Fruit fly (Drosophila melanogaster) whole organism, adult: ENCODE results near the gene Ctns.

Experiments
- CG11617 ChIP-seq: fragments of 200-800 bp; sonication (Bioruptor generic); optimal IDR thresholded peaks from 2 replicates; lab custom pipeline; 2017; ENCODE audit warnings: mild to moderate bottlenecking, missing biosample characterization, missing genetic modification reagents, missing genetic modification characterization
- CG12768 ChIP-seq: fragments of 200-800 bp; sonication (Bioruptor generic); optimal IDR thresholded peaks from 2 replicates; lab custom pipeline; 2017; ENCODE audit warnings: missing biosample characterization, missing genetic modification characterization, mild to moderate bottlenecking, moderate library complexity, missing genetic modification reagents
- CG14711 ChIP-seq: fragments of 200-800 bp; sonication (Bioruptor generic); optimal IDR thresholded peaks from 2 replicates; lab custom pipeline; 2018; ENCODE audit warnings: missing biosample characterization, mild to moderate bottlenecking, missing genetic modification characterization, moderate library complexity
- CG1620 ChIP-seq: fragments of 200-800 bp; sonication (Bioruptor generic); optimal IDR thresholded peaks from 2 replicates; lab custom pipeline; 2016; ENCODE audit warnings: missing biosample characterization, missing genetic modification characterization
- CG33017 ChIP-seq: fragments of 200-800 bp; sonication (Bioruptor generic); optimal IDR thresholded peaks from 2 replicates; lab custom pipeline; 2018; ENCODE audit warnings: missing biosample characterization, mild to moderate bottlenecking, missing genetic modification characterization, moderate library complexity
- CG5204 ChIP-seq: fragments of 200-800 bp; sonication (Bioruptor generic); optimal IDR thresholded peaks from 2 replicates; lab custom pipeline; 2016; ENCODE audit warnings: missing biosample characterization, missing genetic modification characterization
- CG7045 ChIP-seq: fragments of 200-800 bp; sonication (Bioruptor generic); optimal IDR thresholded peaks from 2 replicates; lab custom pipeline; 2017; ENCODE audit warnings: missing biosample characterization, mild to moderate bottlenecking, missing genetic modification characterization
- CG7101 ChIP-seq: fragments of 200-800 bp; sonication (Bioruptor generic); optimal IDR thresholded peaks from 2 replicates; lab custom pipeline; 2018; ENCODE audit warnings: missing biosample characterization, mild to moderate bottlenecking, missing genetic modification characterization, moderate library complexity
- Clk ChIP-seq: fragments of 200-800 bp; sonication (Bioruptor generic); optimal IDR thresholded peaks from 2 replicates; lab custom pipeline; 2017; ENCODE audit warnings: missing biosample characterization, missing genetic modification characterization
- Crg-1 ChIP-seq: fragments of 200-800 bp; sonication (Bioruptor generic); optimal IDR thresholded peaks from 2 replicates; lab custom pipeline; 2016; ENCODE audit warnings: missing biosample characterization, missing genetic modification characterization
- Hr96 ChIP-seq: fragments of 200-800 bp; sonication (Bioruptor generic); optimal IDR thresholded peaks from 2 replicates; lab custom pipeline; 2016; ENCODE audit warnings: missing biosample characterization, missing genetic modification characterization
- Mnt ChIP-seq: fragments of 200-800 bp; sonication (Bioruptor generic); optimal IDR thresholded peaks from 2 replicates; lab custom pipeline; 2016; ENCODE audit warnings: missing biosample characterization, mild to moderate bottlenecking, missing genetic modification characterization
- bab1 ChIP-seq: fragments of 200-800 bp; sonication (Bioruptor generic); optimal IDR thresholded peaks from 3 replicates; lab custom pipeline; 2019; ENCODE audit warnings: missing biosample characterization, mild to moderate bottlenecking, missing genetic modification characterization, moderate library complexity
- cic ChIP-seq: fragments of 200-800 bp; sonication (Bioruptor generic); optimal IDR thresholded peaks from 2 replicates; lab custom pipeline; 2017; ENCODE audit warnings: missing biosample characterization, mild to moderate bottlenecking, missing genetic modification characterization, moderate library complexity
- cnc ChIP-seq, 2 experiments: fragments of >200 bp; optimal IDR thresholded peaks; 2 replicates each; lab custom pipeline; 2017
- kay ChIP-seq: fragments of 200-800 bp; sonication (Bioruptor generic); peaks from one replicate; lab custom pipeline; 2016; ENCODE audit warnings: missing biosample characterization, missing genetic modification characterization, borderline replicate concordance
- ovo ChIP-seq: fragments of 200-800 bp; sonication (Bioruptor generic); optimal IDR thresholded peaks from 2 replicates; lab custom pipeline; 2016; ENCODE audit warnings: missing biosample characterization, missing genetic modification characterization
- pad ChIP-seq: fragments of 200-800 bp; sonication (Bioruptor generic); optimal IDR thresholded peaks from 3 replicates; lab custom pipeline; 2017; ENCODE audit warnings: missing biosample characterization, missing genetic modification characterization, mild to moderate bottlenecking, moderate library complexity, missing genetic modification reagents
- tj ChIP-seq: fragments of 200-800 bp; sonication (Bioruptor generic); optimal IDR thresholded peaks from 3 replicates; lab custom pipeline; 2017; ENCODE audit warnings: missing biosample characterization, mild to moderate bottlenecking, missing genetic modification characterization, moderate library complexity
- toe ChIP-seq: fragments of 200-800 bp; sonication (Bioruptor generic); optimal IDR thresholded peaks from 2 replicates; lab custom pipeline; 2016; ENCODE audit warnings: missing biosample characterization, missing genetic modification characterization

Gene Ctns

DNA sequence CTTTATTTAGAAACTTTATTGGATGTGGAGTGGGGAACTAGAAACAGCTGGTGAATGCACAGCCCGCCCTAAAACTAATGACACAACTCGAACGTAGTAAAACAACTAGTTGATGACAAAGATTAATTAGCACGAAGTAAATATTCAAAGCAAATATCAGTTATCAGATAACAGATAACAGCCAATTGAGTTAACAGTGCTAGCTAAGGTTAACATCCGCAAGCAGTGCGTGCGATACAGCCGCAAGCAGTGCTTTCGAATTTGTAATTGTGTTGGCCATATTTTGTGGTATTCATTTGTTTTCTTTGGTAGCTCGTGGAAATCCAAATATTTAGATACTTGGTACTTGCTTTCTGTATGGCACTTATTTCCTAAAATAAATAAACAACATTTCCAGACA, 45.3 kb downstream of the Ctns start:
- TF ChIP-seq toe (GFP tag; lab: Kevin White, UChicago), result no peak
- TF ChIP-seq cnc (optimal IDR thresholded peaks at IDR 0.05; lab: Kevin White, UChicago), result no peak
- TF ChIP-seq Crg-1, result peak; percentile 17
- peak; percentile 68 for TF ChIP-seq cic
- peak; percentile 67 for TF ChIP-seq CG33017 (tag; lab: Kevin White, UChicago)
- TF ChIP-seq Mnt, result no peak
- peak; percentile 10 for TF ChIP-seq CG12768 (GFP tag; lab: Kevin White, UChicago)
- TF ChIP-seq CG14711 (tag; lab: Kevin White, UChicago), result peak; percentile 18
- TF ChIP-seq ovo (GFP tag; lab: Kevin White, UChicago), result peak; percentile 6
- TF ChIP-seq CG7101, result peak; percentile 53
- peak; percentile 35 for TF ChIP-seq CG7045 (GFP tag; lab: Kevin White, UChicago)
- TF ChIP-seq pad (GFP tag; lab: Kevin White, UChicago), result no peak
- peak; percentile 39 for TF ChIP-seq CG11617 (GFP tag; lab: Kevin White, UChicago)
- TF ChIP-seq kay (GFP tag; lab: Kevin White, UChicago), result peak; percentile 35
- peak; percentile 0 for TF ChIP-seq CG5204

DNA sequence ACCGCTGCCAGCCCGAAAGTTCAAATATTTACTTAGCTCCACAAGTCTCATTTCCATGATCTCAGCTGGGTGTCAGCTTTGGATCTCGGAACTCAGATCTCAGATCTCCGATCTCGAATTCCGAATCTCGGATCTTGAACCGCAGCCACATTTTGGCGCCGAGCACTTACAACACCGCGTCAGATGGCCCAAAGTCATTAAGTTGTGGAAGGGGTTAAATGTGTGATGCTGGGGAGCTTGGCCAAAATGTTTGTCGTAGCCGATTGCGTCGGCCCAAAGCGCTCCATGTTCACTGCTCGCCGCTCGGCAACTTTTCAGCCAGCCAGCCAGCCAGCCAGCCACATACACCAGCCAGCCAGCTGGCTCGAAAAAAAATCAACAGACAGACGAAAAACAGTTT, 46.7 kb downstream of the Ctns start, which contains the start of gene CG6688:
TSS of gene CG6688 (plus strand) at position 396 of the 400 bp plus-strand sequence.
- TF ChIP-seq CG33017 (tag; lab: Kevin White, UChicago) (no peak), bab1 (GFP tag; lab: Kevin White, UChicago) (no peak), tj (GFP tag; lab: Kevin White, UChicago) (no peak), pad (GFP tag; lab: Kevin White, UChicago) (no peak), ovo (GFP tag; lab: Kevin White, UChicago) (no peak), toe (GFP tag; lab: Kevin White, UChicago) (no peak), CG7101 (no peak), cnc (optimal IDR thresholded peaks at IDR 0.05; lab: Kevin White, UChicago) (no peak), Crg-1 (no peak), CG7045 (GFP tag; lab: Kevin White, UChicago) (no peak), Mnt (no peak), cic (no peak)

- TF ChIP-seq CG11617 (GFP tag; lab: Kevin White, UChicago) (no peak), Hr96 (GFP tag; lab: Kevin White, UChicago) (no peak), Mnt (no peak), bab1 (GFP tag; lab: Kevin White, UChicago) (no peak), CG7101 (no peak), CG33017 (tag; lab: Kevin White, UChicago) (no peak), CG12768 (GFP tag; lab: Kevin White, UChicago) (no peak), cic (no peak), CG7045 (GFP tag; lab: Kevin White, UChicago) (no peak), cnc (optimal IDR thresholded peaks at IDR 0.05; lab: Kevin White, UChicago) (no peak), CG14711 (tag; lab: Kevin White, UChicago) (no peak), kay (GFP tag; lab: Kevin White, UChicago) (no peak), toe (GFP tag; lab: Kevin White, UChicago) (no peak), CG1620 (GFP tag; lab: Kevin White, UChicago) (no peak), ovo (GFP tag; lab: Kevin White, UChicago) (no peak), pad (GFP tag; lab: Kevin White, UChicago) (no peak), Clk (GFP tag; lab: Kevin White, UChicago) (no peak), Crg-1 (no peak), tj (GFP tag; lab: Kevin White, UChicago) (no peak), CG5204 (no peak)
These were observed 48.4 kb downstream of the Ctns start, which contains the start of gene CG34375 for dm6 chr3R:23010406-23010805. CG34375 (minus strand) TSS chr3R:23010562.

DNA sequence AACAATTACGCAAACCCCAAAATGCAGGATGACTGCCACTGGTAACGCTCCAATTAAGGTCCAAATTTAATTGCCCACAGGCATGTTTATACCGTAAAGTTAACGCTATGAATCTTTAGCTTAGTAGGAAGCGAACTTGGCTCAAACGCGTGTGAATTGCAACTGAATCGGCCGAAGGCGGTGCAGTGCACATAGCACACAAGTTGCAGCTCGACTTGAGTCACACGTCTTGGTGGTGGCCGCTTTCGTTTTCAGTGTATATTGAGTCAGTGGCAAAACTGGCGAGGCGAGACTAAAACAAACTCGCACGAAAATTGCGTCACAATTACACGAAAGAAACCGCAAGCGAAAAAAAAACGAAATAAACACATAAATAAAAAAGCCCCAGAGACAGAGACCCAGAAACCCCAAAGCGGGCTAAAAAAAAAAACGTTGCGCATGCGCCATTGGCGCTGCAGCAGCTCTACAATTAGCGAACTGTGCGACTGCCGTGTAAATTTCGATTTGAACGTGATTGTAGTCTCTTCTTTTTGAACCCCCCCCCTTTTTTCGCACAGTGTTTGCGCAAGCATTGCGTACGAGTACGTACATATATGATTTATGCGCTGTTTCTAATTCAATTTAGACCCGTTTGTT, 49.2 kb downstream of the Ctns start:
- no peak for TF ChIP-seq CG7045 (GFP tag; lab: Kevin White, UChicago)
- TF ChIP-seq cnc (optimal IDR thresholded peaks at IDR 0.05; lab: Kevin White, UChicago), result no peak
- no peak for TF ChIP-seq CG1620 (GFP tag; lab: Kevin White, UChicago)
- TF ChIP-seq toe (GFP tag; lab: Kevin White, UChicago), result no peak
- no peak for TF ChIP-seq CG11617 (GFP tag; lab: Kevin White, UChicago)
- no peak for TF ChIP-seq Hr96 (GFP tag; lab: Kevin White, UChicago)
- TF ChIP-seq CG14711 (tag; lab: Kevin White, UChicago), result no peak
